Worm (Caenorhabditis elegans) whole organism, young adult: Measurements from ENCODE around the gene F45G2.8.

Source experiments
- athp-1 ChIP-seq: sonication (generic microtip); optimal IDR thresholded peaks from 2 replicates; lab custom pipeline; 2017; ENCODE audit warnings: mild to moderate bottlenecking, missing genetic modification characterization, missing compliant biosample characterization
- attf-5 ChIP-seq: fragments of 200-800 bp; sonication (Bioruptor generic); optimal IDR thresholded peaks from 2 replicates; lab custom pipeline; 2018; ENCODE audit warnings: mild to moderate bottlenecking, missing genetic modification characterization, missing compliant biosample characterization
- dpl-1 ChIP-seq: fragments of 150-350 bp; optimal IDR thresholded peaks from 2 replicates; lab custom pipeline; 2014; ENCODE audit warnings: missing biosample characterization, missing genetic modification reagents, missing genetic modification characterization
- efl-1 ChIP-seq: fragments of 150-350 bp; optimal IDR thresholded peaks from 2 replicates; lab custom pipeline; 2014; ENCODE audit warnings: missing biosample characterization, missing genetic modification reagents, missing genetic modification characterization
- pha-4 ChIP-seq: fragments of 150-350 bp; sonication (generic microtip); optimal IDR thresholded peaks from 2 replicates; lab custom pipeline; 2014; ENCODE audit warnings: missing biosample characterization, missing genetic modification reagents, missing genetic modification characterization
- rcor-1 ChIP-seq: fragments of 200-800 bp; sonication (Bioruptor generic); IDR thresholded peaks from 2 replicates; pipeline ENCODE4 v1.3.6; 2022; ENCODE audit warnings: missing genetic modification reagents, missing genetic modification characterization, missing compliant biosample characterization
- rpc-1 ChIP-seq, 2 experiments: fragments of 150-350 bp in 1 of 2; sonication (generic microtip) in 1 of 2; optimal IDR thresholded peaks; 2 replicates each; lab custom pipeline; 2014 to 2018; ENCODE audit warnings: missing biosample characterization in 1 of 2, missing genetic modification characterization in 1 of 2, missing genetic modification reagents in 1 of 2, missing genotype in 1 of 2
- snpc-1.1 ChIP-seq: sonication (generic microtip); optimal IDR thresholded peaks from 2 replicates; lab custom pipeline; 2017; ENCODE audit warnings: missing genetic modification characterization, mild to moderate bottlenecking, missing compliant biosample characterization, antibody characterized with exemption, moderate library complexity, missing genotype, missing genetic modification reagents; ENCODE audit not compliant: insufficient read depth
- unc-62 ChIP-seq: fragments of 150-350 bp; optimal IDR thresholded peaks from 2 replicates; lab custom pipeline; 2014; ENCODE audit warnings: missing biosample characterization, missing genetic modification reagents, missing genetic modification characterization
- ztf-3 ChIP-seq: fragments of 200-800 bp; sonication (Bioruptor generic); optimal IDR thresholded peaks from 2 replicates; lab custom pipeline; 2018; ENCODE audit warnings: mild to moderate bottlenecking, missing genetic modification characterization, missing compliant biosample characterization

- no peak for TF ChIP-seq ztf-3 (GFP tag; lab: Kevin White, UChicago)
- TF ChIP-seq rpc-1 (optimal IDR thresholded peaks at IDR 0.05; lab: Kevin White, UChicago) = no peak
- no peak for TF ChIP-seq rpc-1 (tag; optimal IDR thresholded peaks at IDR 0.05; lab: Kevin White, UChicago)
- TF ChIP-seq snpc-1.1 = no peak
- no peak for TF ChIP-seq attf-5 (GFP tag; lab: Kevin White, UChicago)
- TF ChIP-seq unc-62 (GFP tag; lab: Kevin White, UChicago) = no peak
- no peak for TF ChIP-seq efl-1 (GFP tag; lab: Kevin White, UChicago)
- TF ChIP-seq pha-4 (tag; lab: Kevin White, UChicago) = no peak
- no peak for TF ChIP-seq athp-1 (tag; lab: Kevin White, UChicago)
- no peak for TF ChIP-seq rcor-1 (GFP tag; lab: Robert Waterston, UW)
- TF ChIP-seq dpl-1 (GFP tag; lab: Kevin White, UChicago) = no peak
Observed at ce11 chrIII:13439415-13439814, 3.9 kb upstream of the F45G2.8 start, which contains the start of gene ciao-2B.
